Fruit fly (Drosophila melanogaster): ENCODE measurements around the gene CG14137.
A peak's percentile ranks its signal among the peaks of the same experiment; 100 is the strongest.

The CG14137 gene

dm6 chr3L:11579919-11580318 is 19.9 kb downstream of the CG14137 start, which contains the start of gene CG43390 (continued):
- no peak for TF ChIP-seq p53 (GFP tag; optimal IDR thresholded peaks at IDR 0.05)
- no peak for TF ChIP-seq ab (GFP tag; optimal IDR thresholded peaks at IDR 0.05)
- TF ChIP-seq CG10431 (GFP tag; optimal IDR thresholded peaks at IDR 0.05), result no peak
- no peak for TF ChIP-seq prd (optimal IDR thresholded peaks at IDR 0.05)
- no peak for TF ChIP-seq prd (GFP tag; IDR thresholded peaks at IDR 0.05)
- no peak for TF ChIP-seq CG14860 (GFP tag; IDR thresholded peaks at IDR 0.05; ENCODE audit: partially characterized antibody)
- TF ChIP-seq Meics (GFP tag; optimal IDR thresholded peaks at IDR 0.05), result no peak
- TF ChIP-seq Eip74EF (GFP tag; optimal IDR thresholded peaks at IDR 0.05), result no peak
- no peak for TF ChIP-seq trem (tag; optimal IDR thresholded peaks at IDR 0.05)
- no peak for TF ChIP-seq CG14965 (GFP tag; optimal IDR thresholded peaks at IDR 0.05; ENCODE audit: borderline replicate concordance)
- TF ChIP-seq dmrt11E (tag; optimal IDR thresholded peaks at IDR 0.05), result no peak
- no peak for TF ChIP-seq pum (GFP tag; optimal IDR thresholded peaks at IDR 0.05)
- TF ChIP-seq odd (GFP tag; optimal IDR thresholded peaks at IDR 0.05), result peak; percentile 52
- no peak for TF ChIP-seq ssp (GFP tag; IDR thresholded peaks at IDR 0.05)
- TF ChIP-seq Dip2 (GFP tag; IDR thresholded peaks at IDR 0.05), result no peak
- no peak for TF ChIP-seq fu2 (GFP tag; optimal IDR thresholded peaks at IDR 0.05)
- no peak for TF ChIP-seq D (optimal IDR thresholded peaks at IDR 0.05)
- TF ChIP-seq D (GFP tag; optimal IDR thresholded peaks at IDR 0.05), result no peak
- no peak for TF ChIP-seq lbe (GFP tag; optimal IDR thresholded peaks at IDR 0.05)
- TF ChIP-seq seq (GFP tag; IDR thresholded peaks at IDR 0.05), result no peak
- TF ChIP-seq Ets97D (GFP tag; optimal IDR thresholded peaks at IDR 0.05), result no peak
- no peak for TF ChIP-seq CG17186 (GFP tag; optimal IDR thresholded peaks at IDR 0.05)
- TF ChIP-seq unpg (GFP tag; optimal IDR thresholded peaks at IDR 0.05), result peak; percentile 57
- peak; percentile 47 for TF ChIP-seq CG17385 (GFP tag; optimal IDR thresholded peaks at IDR 0.05)
- no peak for TF ChIP-seq CG32772 (GFP tag; IDR thresholded peaks at IDR 0.05)
- TF ChIP-seq Sry-β (GFP tag; optimal IDR thresholded peaks at IDR 0.05), result no peak
- TF ChIP-seq CG7963 (GFP tag; IDR thresholded peaks at IDR 0.05; ENCODE audit: partially characterized antibody), result no peak
- no peak for TF ChIP-seq peb (GFP tag; IDR thresholded peaks at IDR 0.05)
- TF ChIP-seq chn (GFP tag; optimal IDR thresholded peaks at IDR 0.05), result no peak
- no peak for TF ChIP-seq sqz (GFP tag; optimal IDR thresholded peaks at IDR 0.05)
- TF ChIP-seq Usf (GFP tag; optimal IDR thresholded peaks at IDR 0.05), result no peak
- no peak for TF ChIP-seq esg (GFP tag; conservative IDR thresholded peaks at IDR 0.05)
- TF ChIP-seq CG16813 (GFP tag; IDR thresholded peaks at IDR 0.05; ENCODE audit: partially characterized antibody), result no peak
- TF ChIP-seq Optix (GFP tag; IDR thresholded peaks at IDR 0.05), result no peak
- no peak for TF ChIP-seq gt (GFP tag; IDR thresholded peaks at IDR 0.05)
- no peak for TF ChIP-seq CG17612 (GFP tag; IDR thresholded peaks at IDR 0.05)
- no peak for TF ChIP-seq en (GFP tag; optimal IDR thresholded peaks at IDR 0.05)
- TF ChIP-seq NFAT (GFP tag; IDR thresholded peaks at IDR 0.05), result no peak; the same call in 1 of the 2 replicates
- TF ChIP-seq Fer3 (tag; optimal IDR thresholded peaks at IDR 0.05), result peak; percentile 60
- TF ChIP-seq CG16863 (GFP tag; optimal IDR thresholded peaks at IDR 0.05), result no peak
- no peak for TF ChIP-seq sisA (GFP tag; IDR thresholded peaks at IDR 0.05)
- no peak for TF ChIP-seq NC2β (GFP tag; optimal IDR thresholded peaks at IDR 0.05)
- TF ChIP-seq CG8388 (GFP tag; optimal IDR thresholded peaks at IDR 0.05), result no peak
- no peak for TF ChIP-seq Lhr (GFP tag; optimal IDR thresholded peaks at IDR 0.05)
- no peak for TF ChIP-seq CG2889 (GFP tag; IDR thresholded peaks at IDR 0.05)
- TF ChIP-seq H15 (GFP tag; IDR thresholded peaks at IDR 0.05), result no peak
- peak; percentile 31 for TF ChIP-seq Sox102F (GFP tag; optimal IDR thresholded peaks at IDR 0.05)
- TF ChIP-seq CG14050 (GFP tag; IDR thresholded peaks at IDR 0.05), result no peak
- TF ChIP-seq Neu2 (GFP tag; optimal IDR thresholded peaks at IDR 0.05; ENCODE audit: borderline replicate concordance), result no peak
- TF ChIP-seq CG4424 (GFP tag; optimal IDR thresholded peaks at IDR 0.05), result no peak
- TF ChIP-seq Hey (tag; optimal IDR thresholded peaks at IDR 0.05), result peak; percentile 45
- TF ChIP-seq CG17912 (GFP tag; optimal IDR thresholded peaks at IDR 0.05), result no peak
- TF ChIP-seq pita (GFP tag; optimal IDR thresholded peaks at IDR 0.05), result no peak

Measured in whole organism, embryonic.